Worm (Caenorhabditis elegans) whole organism, L4/young adult: ENCODE results near the gene F13A2.9.

Source experiments
- W03F9.2 ChIP-seq: fragments of 150-350 bp; optimal IDR thresholded peaks from 2 replicates; lab custom pipeline; 2014; ENCODE audit warnings: missing biosample characterization, missing genetic modification characterization
- him-1 ChIP-seq: sonication (generic microtip); optimal IDR thresholded peaks from 2 replicates; lab custom pipeline; 2016; ENCODE audit warnings: missing genotype, missing genetic modification reagents, missing genetic modification characterization, missing compliant biosample characterization

DNA sequence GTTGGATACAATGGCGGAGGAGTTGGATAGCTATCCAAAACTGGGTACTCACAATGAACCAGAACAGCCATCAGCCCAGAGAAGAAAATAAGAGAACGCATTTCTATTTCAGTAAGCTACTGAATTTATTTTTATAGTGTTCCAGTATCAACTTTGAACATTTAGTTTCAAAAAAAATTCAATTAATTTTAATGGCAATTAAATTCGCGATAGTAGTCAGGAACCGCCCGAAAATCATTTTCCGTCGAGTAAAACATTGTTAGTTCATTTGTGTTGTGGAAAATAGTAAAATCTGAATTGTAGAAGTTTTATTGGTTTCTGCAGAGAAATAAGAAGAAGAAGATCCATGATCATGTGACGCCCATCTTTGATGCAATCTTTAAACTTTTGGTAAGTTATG is 30.8 kb upstream of the F13A2.9 start, which contains the start of gene Y47D7A.6:
- TF ChIP-seq him-1 (tag; lab: Kevin White, UChicago) (no peak), W03F9.2 (tag; lab: Kevin White, UChicago) (no peak)
